Worm (Caenorhabditis elegans): ENCODE results near the gene fbxa-77.
"Not testable (repeated sequence)": the region's sequence is repeated elsewhere in the genome, so short reads cannot be mapped to it uniquely, and the experiment has no call there.

fbxa-77 gene

DNA sequence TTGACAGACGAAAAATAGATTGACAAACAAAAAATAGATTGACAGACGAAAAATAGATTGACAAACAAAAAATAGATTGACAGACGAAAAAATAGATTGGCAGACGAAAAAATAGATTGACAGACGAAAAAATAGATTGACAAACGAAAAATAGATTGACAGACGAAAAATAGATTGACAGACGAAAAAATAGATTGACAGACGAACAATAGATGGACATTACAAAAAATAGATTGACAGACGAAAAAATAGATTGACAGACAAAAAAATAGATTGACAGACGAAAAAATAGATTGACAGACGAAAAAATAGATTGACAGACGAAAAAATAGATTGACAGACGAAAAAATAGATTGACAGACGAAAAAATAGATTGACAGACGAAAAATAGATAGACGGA is 11.9 kb downstream of the fbxa-77 start:
- 0 out of 2 replicates have a peak, but pooled peaks have one; percentile 47 for TF ChIP-seq tbx-11 (GFP tag; IDR thresholded peaks at IDR 0.05)

DNA sequence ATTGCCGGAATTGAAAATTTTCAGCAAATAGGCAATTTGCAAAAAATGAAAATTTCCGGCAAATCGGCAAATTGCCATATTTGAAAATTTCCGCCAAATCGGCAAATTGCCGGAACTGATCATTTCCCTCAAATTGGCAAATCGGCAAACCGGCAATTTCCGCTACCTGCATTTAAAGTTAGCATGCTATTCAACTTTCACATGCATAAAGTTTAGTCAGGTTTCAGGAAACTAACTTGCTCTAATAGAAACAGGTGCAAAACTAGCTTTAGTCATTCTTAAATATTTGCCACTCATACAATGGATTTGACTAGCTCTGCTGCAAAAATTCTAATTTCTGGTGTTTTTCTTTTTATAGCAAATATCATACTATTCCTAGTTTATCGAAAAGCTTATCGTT is 14.4 kb downstream of the fbxa-77 start, which contains the start of gene srz-9:
Gene srz-9, plus strand, starts transcription at position 301 of the 400 bp plus-strand sequence.
- not testable (repeated sequence) for TF ChIP-seq aly-1 (tag; optimal IDR thresholded peaks at IDR 0.05); sea-1 (GFP tag; conservative IDR thresholded peaks at IDR 0.05); hmbx-1 (tag; optimal IDR thresholded peaks at IDR 0.05)

DNA sequence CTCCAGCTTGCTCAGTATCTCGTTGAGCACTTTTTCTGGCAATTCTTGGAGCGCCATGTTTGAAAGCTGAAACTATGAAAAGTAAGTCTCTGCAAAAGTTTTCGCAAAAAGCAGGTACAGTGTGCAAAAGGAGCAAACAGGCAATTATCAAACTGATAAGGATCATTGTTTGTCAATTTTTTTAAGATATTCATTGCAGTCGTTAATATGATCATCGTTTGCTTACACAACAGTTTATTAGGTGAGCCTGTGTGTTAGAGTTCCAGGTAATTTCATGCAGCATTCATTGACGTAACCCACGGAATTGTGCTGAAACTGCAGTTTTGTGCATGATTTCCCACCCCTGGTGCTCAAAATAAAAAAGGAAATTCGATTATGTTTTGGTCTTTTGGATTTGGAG is 17.5 kb downstream of the fbxa-77 start, which contains the start of gene fbxa-151:
Gene fbxa-151, minus strand, starts transcription at position 101 of the 400 bp plus-strand sequence.
- TF ChIP-seq ceh-13 (GFP tag; optimal IDR thresholded peaks at IDR 0.05); hmg-4 (GFP tag; optimal IDR thresholded peaks at IDR 0.05); ama-1 (optimal IDR thresholded peaks at IDR 0.05): not testable (repeated sequence)

DNA sequence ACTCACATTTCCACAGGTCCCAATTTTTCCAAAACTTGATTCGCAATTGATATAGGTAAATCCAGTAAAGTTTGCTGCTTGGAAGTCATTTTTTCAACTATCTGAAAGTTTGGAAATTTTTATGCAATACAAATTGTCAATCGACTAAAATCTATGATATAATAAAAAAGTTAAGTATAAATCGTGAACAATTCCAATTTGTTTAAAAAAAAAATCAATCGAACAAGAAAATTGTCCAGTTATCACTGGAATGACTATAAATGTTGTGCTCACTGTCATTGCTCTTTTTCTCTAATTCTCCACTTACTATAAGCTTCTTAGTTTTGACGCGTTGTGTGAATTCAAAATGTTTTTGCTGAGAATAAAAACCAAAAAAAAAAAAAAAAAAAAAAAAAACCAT is 19.9 kb downstream of the fbxa-77 start, which contains the start of gene fbxa-32:
Gene fbxa-32, minus strand, starts transcription at position 101 of the 400 bp plus-strand sequence.
- TF ChIP-seq flt-1 (GFP tag; IDR thresholded peaks at IDR 0.05) (no peak), ama-1 (optimal IDR thresholded peaks at IDR 0.05) (no peak), ceh-13 (GFP tag; optimal IDR thresholded peaks at IDR 0.05) (no peak), pes-1 (GFP tag; IDR thresholded peaks at IDR 0.05) (no peak)

DNA sequence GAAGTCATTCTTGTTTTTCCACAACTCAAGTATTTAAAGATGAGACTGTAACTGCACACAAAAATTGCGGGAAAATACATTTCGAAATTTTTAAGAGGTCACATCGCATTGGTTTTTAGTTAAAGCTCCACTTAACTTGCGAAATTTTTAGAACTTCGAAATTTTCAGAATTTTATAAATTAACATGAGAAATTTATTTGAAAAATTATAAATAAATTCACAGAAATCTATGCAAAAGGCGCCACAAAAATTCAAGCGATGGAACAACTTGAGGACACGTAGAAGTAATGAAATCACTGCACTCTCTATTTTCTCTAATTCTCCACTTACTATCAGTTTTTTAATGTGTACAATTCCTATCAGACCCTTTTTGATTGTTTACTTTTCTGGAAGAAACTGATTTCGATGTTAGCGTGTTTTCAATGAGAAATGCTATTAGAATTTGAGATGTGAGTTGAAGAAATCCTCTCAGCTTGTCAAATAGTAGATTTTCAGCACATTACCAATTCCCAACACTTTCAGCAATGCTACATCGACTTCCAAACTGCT is 22.2 kb downstream of the fbxa-77 start, which contains the start of gene fbxa-31:
Gene fbxa-31, minus strand, starts transcription at position 51 of the 549 bp plus-strand sequence.
- no peak for TF ChIP-seq hnd-1 (tag; optimal IDR thresholded peaks at IDR 0.05)
- TF ChIP-seq scrt-1 (GFP tag; IDR thresholded peaks at IDR 0.05): no peak
- no peak for TF ChIP-seq sea-1 (GFP tag; conservative IDR thresholded peaks at IDR 0.05)
- no peak for TF ChIP-seq pes-1 (GFP tag; IDR thresholded peaks at IDR 0.05)
- TF ChIP-seq tbx-37 (GFP tag; conservative IDR thresholded peaks at IDR 0.05): no peak
- TF ChIP-seq hmg-4 (GFP tag; optimal IDR thresholded peaks at IDR 0.05): no peak
- TF ChIP-seq F13C5.2 (tag; optimal IDR thresholded peaks at IDR 0.05): no peak
- TF ChIP-seq flt-1 (GFP tag; IDR thresholded peaks at IDR 0.05): no peak
- no peak for TF ChIP-seq ama-1 (optimal IDR thresholded peaks at IDR 0.05)
- TF ChIP-seq tra-4 (tag; optimal IDR thresholded peaks at IDR 0.05): no peak

DNA sequence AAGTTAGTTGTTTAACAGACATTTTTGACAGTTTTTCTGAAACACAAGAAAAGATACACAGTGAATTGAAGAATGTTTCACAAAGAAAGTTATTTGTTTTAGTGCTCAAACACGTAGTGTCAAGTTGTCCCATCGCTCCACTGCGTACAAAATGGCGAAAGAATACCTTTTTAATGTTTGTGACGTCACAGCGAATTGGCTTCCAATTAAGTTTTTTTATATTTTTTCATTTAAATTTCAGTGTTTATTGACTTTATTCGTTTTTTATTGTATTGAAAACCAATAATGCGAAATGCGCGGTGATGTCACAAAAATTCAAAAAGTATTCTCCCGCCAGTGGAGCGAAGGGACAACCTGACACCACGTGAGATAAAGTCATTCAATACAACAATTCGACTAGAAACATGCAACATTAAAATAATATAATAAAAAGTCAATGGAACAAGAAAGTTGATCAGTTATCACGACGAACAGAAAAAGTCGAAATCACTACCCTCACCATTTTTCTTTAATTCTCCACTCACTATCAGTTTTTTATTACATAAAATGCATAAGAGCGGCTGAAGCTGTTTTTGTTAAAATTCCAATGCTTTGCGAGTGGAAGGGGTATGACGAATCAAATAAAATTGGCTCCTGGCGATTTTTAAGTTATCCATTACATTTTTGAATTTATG is 24.5 kb downstream of the fbxa-77 start, which contains the start of gene fbxa-29:
Gene fbxa-29, minus strand, starts transcription at position 51 of the 674 bp plus-strand sequence.
- TF ChIP-seq B0310.2 (tag; optimal IDR thresholded peaks at IDR 0.05) (no peak), ets-7 (tag; optimal IDR thresholded peaks at IDR 0.05) (no peak), sea-1 (GFP tag; conservative IDR thresholded peaks at IDR 0.05) (no peak), ama-1 (optimal IDR thresholded peaks at IDR 0.05) (no peak), scrt-1 (GFP tag; IDR thresholded peaks at IDR 0.05) (no peak), F13C5.2 (tag; optimal IDR thresholded peaks at IDR 0.05) (no peak), hmg-4 (GFP tag; optimal IDR thresholded peaks at IDR 0.05) (no peak), hmbx-1 (tag; optimal IDR thresholded peaks at IDR 0.05) (no peak), flt-1 (GFP tag; IDR thresholded peaks at IDR 0.05) (no peak), hnd-1 (tag; optimal IDR thresholded peaks at IDR 0.05) (no peak), ceh-36 (tag; optimal IDR thresholded peaks at IDR 0.05) (no peak), tbx-11 (GFP tag; IDR thresholded peaks at IDR 0.05) (no peak), tbx-37 (GFP tag; conservative IDR thresholded peaks at IDR 0.05) (no peak), ceh-13 (GFP tag; optimal IDR thresholded peaks at IDR 0.05) (no peak), pes-1 (GFP tag; IDR thresholded peaks at IDR 0.05) (no peak), aly-1 (tag; optimal IDR thresholded peaks at IDR 0.05) (no peak), tra-4 (tag; optimal IDR thresholded peaks at IDR 0.05) (no peak)

DNA sequence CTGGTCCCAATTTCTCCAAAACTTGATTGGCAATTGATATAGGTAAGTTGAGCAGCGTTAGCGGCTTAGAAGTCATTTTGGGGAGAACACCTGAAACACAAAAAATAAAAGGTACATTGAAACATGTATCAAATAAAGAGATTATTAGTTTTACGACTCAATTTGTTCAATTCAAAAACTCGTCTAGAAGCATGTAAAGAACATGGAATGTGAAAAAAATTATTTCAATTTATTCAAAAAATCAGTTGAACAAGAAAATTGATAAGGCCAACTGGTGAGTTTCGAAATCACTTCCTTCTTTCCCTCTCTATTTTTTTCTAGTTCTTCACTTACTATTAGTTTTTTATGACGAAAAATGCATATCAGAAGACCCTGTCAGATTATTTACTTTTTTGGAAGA is 26.2 kb downstream of the fbxa-77 start, which contains the start of gene fbxa-30:
Gene fbxa-30, minus strand, starts transcription at position 101 of the 400 bp plus-strand sequence.
- TF ChIP-seq B0310.2 (tag; optimal IDR thresholded peaks at IDR 0.05): no peak
- TF ChIP-seq tra-4 (tag; optimal IDR thresholded peaks at IDR 0.05): no peak
- TF ChIP-seq sea-1 (GFP tag; conservative IDR thresholded peaks at IDR 0.05): no peak
- no peak for TF ChIP-seq F13C5.2 (tag; optimal IDR thresholded peaks at IDR 0.05)
- no peak for TF ChIP-seq aly-1 (tag; optimal IDR thresholded peaks at IDR 0.05)
- TF ChIP-seq hmg-4 (GFP tag; optimal IDR thresholded peaks at IDR 0.05): no peak
- TF ChIP-seq ets-7 (tag; optimal IDR thresholded peaks at IDR 0.05): no peak

DNA sequence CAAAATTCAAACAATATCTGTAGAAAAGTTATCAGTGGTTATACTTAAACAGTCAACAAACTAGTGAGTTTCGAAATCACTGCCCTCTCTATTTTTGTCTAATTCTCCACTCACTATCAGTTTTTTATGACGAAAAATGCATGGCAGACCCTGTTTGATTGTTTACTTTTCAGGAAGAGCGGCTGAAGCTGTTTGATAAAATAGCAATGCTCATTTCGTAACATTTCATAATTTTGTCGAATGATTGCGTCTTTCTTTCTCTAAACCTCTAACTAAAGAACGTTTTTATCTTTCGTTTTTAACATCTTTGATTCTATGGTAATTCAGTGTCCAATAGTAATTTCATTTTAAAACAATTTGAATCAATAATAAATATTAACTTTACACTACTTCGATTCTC is 29.9 kb downstream of the fbxa-77 start:
- TF ChIP-seq aly-1 (tag; optimal IDR thresholded peaks at IDR 0.05): no peak
- no peak for TF ChIP-seq scrt-1 (GFP tag; IDR thresholded peaks at IDR 0.05)
- no peak for TF ChIP-seq ceh-13 (GFP tag; optimal IDR thresholded peaks at IDR 0.05)
- TF ChIP-seq pes-1 (GFP tag; IDR thresholded peaks at IDR 0.05): no peak
- no peak for TF ChIP-seq ceh-36 (tag; optimal IDR thresholded peaks at IDR 0.05)
- no peak for TF ChIP-seq B0310.2 (tag; optimal IDR thresholded peaks at IDR 0.05)
- no peak for TF ChIP-seq ama-1 (optimal IDR thresholded peaks at IDR 0.05)
